Worm (Caenorhabditis elegans) whole organism, L2 larva: ENCODE data around the gene F36D4.6.

Experiments
- C34F6.9 ChIP-seq: fragments of 150-350 bp; optimal IDR thresholded peaks from 2 replicates; lab custom pipeline; 2014; ENCODE audit warnings: missing biosample characterization, missing genetic modification characterization
- F13H6.1 ChIP-seq: sonication (generic microtip); optimal IDR thresholded peaks from 2 replicates; lab custom pipeline; 2016; ENCODE audit warnings: missing genetic modification characterization, missing compliant biosample characterization
- R02D3.7 ChIP-seq: fragments of 150-350 bp; optimal IDR thresholded peaks from 2 replicates; lab custom pipeline; 2014; ENCODE audit warnings: missing biosample characterization, missing genetic modification characterization
- Y55F3AM.14 ChIP-seq: fragments of 200-800 bp; sonication (Bioruptor generic); optimal IDR thresholded peaks from 2 replicates; lab custom pipeline; 2018; ENCODE audit warnings: mild to moderate bottlenecking, missing genetic modification characterization, missing compliant biosample characterization
- ZK546.5 ChIP-seq: sonication (generic microtip); optimal IDR thresholded peaks from 2 replicates; lab custom pipeline; 2017; ENCODE audit warnings: missing biosample characterization, missing genetic modification characterization
- alr-1 ChIP-seq: fragments of 150-350 bp; optimal IDR thresholded peaks from 2 replicates; lab custom pipeline; 2014; ENCODE audit warnings: missing biosample characterization, missing genetic modification characterization
- aly-2 ChIP-seq: fragments of 150-350 bp; optimal IDR thresholded peaks from 2 replicates; lab custom pipeline; 2014; ENCODE audit warnings: missing biosample characterization, missing genetic modification characterization
- blmp-1 ChIP-seq: sonication (generic microtip); optimal IDR thresholded peaks from 2 replicates; lab custom pipeline; 2017; ENCODE audit warnings: missing genetic modification characterization, mild to moderate bottlenecking, missing compliant biosample characterization, antibody characterized with exemption, moderate library complexity; ENCODE audit not compliant: insufficient read depth
- ceh-16 ChIP-seq: fragments of 150-350 bp; optimal IDR thresholded peaks from 2 replicates; lab custom pipeline; 2014; ENCODE audit warnings: missing biosample characterization, missing genetic modification characterization
- crh-2 ChIP-seq: sonication (generic microtip); optimal IDR thresholded peaks from 2 replicates; lab custom pipeline; 2017; ENCODE audit warnings: missing biosample characterization, missing genetic modification characterization
- egl-27 ChIP-seq: sonication (generic microtip); optimal IDR thresholded peaks from 3 replicates; lab custom pipeline; 2017; ENCODE audit warnings: missing biosample characterization, missing genetic modification reagents, missing genetic modification characterization
- fos-1 ChIP-seq: fragments of 150-350 bp; optimal IDR thresholded peaks from 2 replicates; lab custom pipeline; 2014; ENCODE audit warnings: missing biosample characterization, missing genetic modification characterization
- gmeb-1 ChIP-seq: fragments of 150-350 bp; optimal IDR thresholded peaks from 2 replicates; lab custom pipeline; 2014; ENCODE audit warnings: missing biosample characterization, missing genetic modification characterization
- lin-39 ChIP-seq: fragments of 150-350 bp; optimal IDR thresholded peaks from 2 replicates; lab custom pipeline; 2014; ENCODE audit warnings: missing biosample characterization, missing genetic modification reagents, missing genetic modification characterization
- mbf-1 ChIP-seq: sonication (generic microtip); optimal IDR thresholded peaks from 2 replicates; lab custom pipeline; 2017; ENCODE audit warnings: missing biosample characterization, missing genetic modification characterization
- mdl-1 ChIP-seq, 2 experiments: fragments of 150-350 bp in 1 of 2; sonication (generic microtip) in 1 of 2; optimal IDR thresholded peaks; 2 replicates each; lab custom pipeline; 2017; ENCODE audit warnings: missing biosample characterization in 2 of 2, missing genetic modification characterization in 2 of 2
- nhr-10 ChIP-seq: sonication (generic microtip); optimal IDR thresholded peaks from 2 replicates; lab custom pipeline; 2017; ENCODE audit warnings: missing biosample characterization, missing genetic modification characterization
- nhr-11 ChIP-seq: fragments of 150-350 bp; optimal IDR thresholded peaks from 2 replicates; lab custom pipeline; 2014; ENCODE audit warnings: missing biosample characterization, missing genetic modification characterization
- nhr-12 ChIP-seq: fragments of 150-350 bp; optimal IDR thresholded peaks from 2 replicates; lab custom pipeline; 2014; ENCODE audit warnings: missing biosample characterization, missing genetic modification characterization
- nhr-129 ChIP-seq: fragments of 150-350 bp; optimal IDR thresholded peaks from 2 replicates; lab custom pipeline; 2014; ENCODE audit warnings: missing biosample characterization, missing genetic modification characterization
- nhr-21 ChIP-seq: fragments of 150-350 bp; optimal IDR thresholded peaks from 2 replicates; lab custom pipeline; 2014; ENCODE audit warnings: missing biosample characterization, missing genetic modification characterization
- nhr-23 ChIP-seq: fragments of 150-350 bp; optimal IDR thresholded peaks from 2 replicates; lab custom pipeline; 2014; ENCODE audit warnings: missing biosample characterization, missing genetic modification reagents, missing genetic modification characterization
- nhr-25 ChIP-seq: fragments of 150-350 bp; sonication (generic microtip); optimal IDR thresholded peaks from 3 replicates; lab custom pipeline; 2014; ENCODE audit warnings: missing biosample characterization, missing genetic modification characterization
- nhr-77 ChIP-seq: fragments of 150-350 bp; optimal IDR thresholded peaks from 2 replicates; lab custom pipeline; 2014; ENCODE audit warnings: missing biosample characterization, missing genetic modification characterization
- peb-1 ChIP-seq: fragments of 150-350 bp; optimal IDR thresholded peaks from 2 replicates; lab custom pipeline; 2014; ENCODE audit warnings: missing biosample characterization, missing genetic modification characterization
- skn-1 ChIP-seq: sonication (generic microtip); optimal IDR thresholded peaks from 2 replicates; lab custom pipeline; 2017; ENCODE audit warnings: missing biosample characterization, missing genetic modification characterization
- sma-3 ChIP-seq: sonication (generic microtip); optimal IDR thresholded peaks from 2 replicates; lab custom pipeline; 2016; ENCODE audit warnings: missing genetic modification reagents, missing genetic modification characterization, missing compliant biosample characterization
- sma-9 ChIP-seq, 2 experiments: fragments of 150-350 bp in 1 of 2; sonication (generic microtip) in 1 of 2; optimal IDR thresholded peaks; 2 replicates each; lab custom pipeline; 2014 to 2016; ENCODE audit warnings: missing genetic modification characterization in 2 of 2, mild to moderate bottlenecking in 1 of 2, missing biosample characterization in 1 of 2, missing compliant biosample characterization in 1 of 2, missing genetic modification reagents in 1 of 2, moderate library complexity in 1 of 2
- unc-39 ChIP-seq: fragments of 150-350 bp; optimal IDR thresholded peaks from 2 replicates; lab custom pipeline; 2014; ENCODE audit warnings: missing biosample characterization, missing genetic modification characterization
- unc-62 ChIP-seq: fragments of 150-350 bp; optimal IDR thresholded peaks from 2 replicates; lab custom pipeline; 2014; ENCODE audit warnings: missing biosample characterization, missing genetic modification reagents, missing genetic modification characterization
- zag-1 ChIP-seq: fragments of 150-350 bp; optimal IDR thresholded peaks from 2 replicates; lab custom pipeline; 2014; ENCODE audit warnings: missing biosample characterization, missing genetic modification characterization
- ztf-1 ChIP-seq: fragments of 200-800 bp; sonication (Bioruptor generic); conservative IDR thresholded peaks from 2 replicates; pipeline ENCODE4 v1.3.6; 2022; ENCODE audit warnings: missing genetic modification characterization, missing compliant biosample characterization
- ztf-4 ChIP-seq: fragments of 150-350 bp; optimal IDR thresholded peaks from 2 replicates; lab custom pipeline; 2014; ENCODE audit warnings: missing biosample characterization, missing genetic modification characterization

F36D4.6 gene

DNA sequence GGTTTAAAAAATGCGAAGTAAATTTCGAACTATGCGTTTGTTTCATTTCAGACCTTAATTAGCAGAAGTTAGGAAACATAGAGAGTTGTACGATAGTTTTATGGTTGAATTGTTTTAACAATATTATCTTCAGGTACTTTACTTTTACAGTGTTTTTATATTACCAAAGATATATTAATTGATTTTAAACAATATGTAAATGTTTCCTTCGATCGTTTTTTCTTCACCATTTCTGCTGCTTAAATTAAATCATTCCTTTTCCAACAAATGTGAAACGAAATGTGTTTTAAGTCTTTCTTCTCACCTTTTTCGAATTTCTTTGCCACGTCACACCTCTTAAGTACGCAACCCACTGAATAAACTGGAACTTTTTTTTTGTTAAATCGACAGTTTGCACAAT is 26.4 kb upstream of the F36D4.6 start:
- no peak for TF ChIP-seq F13H6.1 (tag; lab: Kevin White, UChicago)
- no peak for TF ChIP-seq ceh-16 (tag; lab: Kevin White, UChicago)
- no peak for TF ChIP-seq alr-1 (tag; lab: Kevin White, UChicago)
- TF ChIP-seq ztf-1, result no peak
- no peak for TF ChIP-seq peb-1 (tag; lab: Kevin White, UChicago)
- TF ChIP-seq skn-1, result no peak

DNA sequence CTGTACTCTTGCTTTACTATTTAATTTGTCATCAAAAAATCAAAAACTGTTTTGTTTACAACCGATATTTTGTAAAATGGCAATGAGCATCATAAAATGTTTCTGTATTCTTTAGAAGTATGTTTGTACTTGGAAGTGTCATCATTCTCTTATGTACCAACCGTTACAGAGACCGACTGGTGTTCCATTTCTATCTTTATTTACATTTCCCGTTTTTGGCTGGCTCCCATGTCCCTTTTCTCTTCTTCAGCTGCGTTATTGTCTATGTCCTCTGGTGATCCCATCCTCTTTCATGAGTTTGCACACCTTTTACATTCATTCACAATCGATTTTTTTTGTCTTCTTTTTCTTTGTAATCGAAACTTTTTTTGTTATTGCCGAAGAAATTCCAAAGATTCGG is 24.5 kb upstream of the F36D4.6 start:
- TF ChIP-seq ZK546.5 (tag; lab: Kevin White, UChicago) (no peak), lin-39 (no peak), nhr-77 (tag; lab: Kevin White, UChicago) (no peak), skn-1 (no peak), aly-2 (no peak), zag-1 (tag; lab: Kevin White, UChicago) (no peak), nhr-12 (no peak), nhr-11 (tag; lab: Kevin White, UChicago) (no peak), nhr-129 (tag; lab: Kevin White, UChicago) (no peak), fos-1 (tag; lab: Kevin White, UChicago) (no peak), nhr-21 (tag; lab: Kevin White, UChicago) (no peak)

DNA sequence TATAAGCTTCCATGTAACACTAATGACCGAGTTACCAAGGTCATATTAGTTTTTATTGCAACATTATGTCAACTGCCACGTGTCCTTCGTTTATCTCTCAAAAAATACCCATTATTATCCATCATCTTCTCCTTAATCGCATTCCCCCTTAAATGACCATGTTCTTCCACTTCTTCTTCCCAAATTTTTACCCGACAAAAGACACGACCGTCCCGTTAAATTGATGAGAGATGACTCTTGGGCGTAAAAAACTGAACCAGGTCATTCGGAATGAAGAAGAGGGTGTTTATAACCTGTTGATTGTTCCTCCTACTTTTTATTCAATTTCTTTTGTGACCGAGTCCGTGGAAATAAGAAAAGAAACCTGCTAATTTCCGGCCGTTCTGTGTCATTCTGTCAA is 17.6 kb upstream of the F36D4.6 start:
- no peak for TF ChIP-seq unc-62 (GFP tag; lab: Kevin White, UChicago)
- peak; percentile 2 for TF ChIP-seq nhr-25

DNA sequence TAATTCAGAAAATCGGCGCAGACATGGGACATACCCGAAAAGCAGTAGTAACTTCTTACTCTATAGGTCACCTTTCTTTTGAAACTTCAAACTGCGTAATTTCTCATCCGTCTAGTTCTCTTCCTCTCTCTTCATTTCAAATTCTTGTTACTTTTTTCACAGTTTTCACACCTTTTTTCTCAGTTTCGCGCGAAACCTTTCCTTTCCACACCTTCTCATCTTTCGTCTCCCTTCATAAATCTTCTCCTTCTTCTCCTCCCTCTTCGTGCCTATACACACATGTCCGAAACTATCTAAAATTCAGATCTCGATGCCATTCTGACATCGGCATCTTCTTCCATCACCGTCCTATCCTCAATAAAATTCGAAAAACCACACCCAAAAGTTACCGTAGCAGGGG is 16.8 kb upstream of the F36D4.6 start, which contains the start of gene wdr-62:
Gene wdr-62 (plus strand): TSS at position 301 of the 400 bp plus-strand sequence.
- TF ChIP-seq nhr-25 (peak; percentile 4), sma-3 (GFP tag; lab: Kevin White, UChicago) (no peak)
- TF ChIP-seq, all 48 proteins: peak for 1

DNA sequence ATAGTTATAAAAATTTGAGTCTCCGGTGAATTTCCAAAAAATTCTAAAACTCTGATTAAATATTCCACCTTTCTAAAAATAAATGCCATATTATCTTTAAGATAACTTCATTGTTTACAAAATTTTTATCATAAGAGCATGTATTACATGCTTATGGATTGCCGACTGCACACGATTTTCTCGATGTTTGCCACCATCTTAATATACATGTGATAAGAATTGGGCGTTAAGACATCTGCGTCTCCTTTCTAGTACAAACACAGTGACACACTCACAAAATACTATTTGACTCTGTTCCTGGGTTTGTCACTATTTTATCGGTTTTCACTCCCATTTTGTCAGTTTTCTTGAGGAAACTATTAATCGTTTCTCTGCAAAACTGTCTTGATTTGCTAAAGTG is 16.1 kb upstream of the F36D4.6 start:
- TF ChIP-seq zag-1 (tag; lab: Kevin White, UChicago) (no peak), crh-2 (tag; lab: Kevin White, UChicago) (peak; percentile 49), nhr-10 (tag; lab: Kevin White, UChicago) (no peak), mdl-1 (tag; optimal IDR thresholded peaks at IDR 0.05; lab: Kevin White, UChicago) (no peak), sma-9 (GFP tag; optimal IDR thresholded peaks at IDR 0.05; lab: Kevin White, UChicago) (peak; percentile 67), sma-9 (tag; optimal IDR thresholded peaks at IDR 0.05; lab: Kevin White, UChicago) (no peak), ZK546.5 (tag; lab: Kevin White, UChicago) (no peak), gmeb-1 (peak; percentile 35), lin-39 (no peak), fos-1 (tag; lab: Kevin White, UChicago) (peak; percentile 92), alr-1 (tag; lab: Kevin White, UChicago) (no peak), nhr-12 (no peak), nhr-11 (tag; lab: Kevin White, UChicago) (no peak), C34F6.9 (tag; lab: Kevin White, UChicago) (no peak), nhr-23 (tag; lab: Kevin White, UChicago) (no peak), nhr-129 (tag; lab: Kevin White, UChicago) (no peak), egl-27 (no peak), Y55F3AM.14 (no peak), mbf-1 (no peak), unc-39 (tag; lab: Kevin White, UChicago) (no peak), F13H6.1 (tag; lab: Kevin White, UChicago) (peak; percentile 46), ztf-4 (tag; lab: Kevin White, UChicago) (no peak), R02D3.7 (tag; lab: Kevin White, UChicago) (no peak), peb-1 (tag; lab: Kevin White, UChicago) (no peak), skn-1 (peak; percentile 8), nhr-25 (no peak), aly-2 (no peak), nhr-21 (tag; lab: Kevin White, UChicago) (no peak), blmp-1 (tag; lab: Kevin White, UChicago) (no peak), ceh-16 (tag; lab: Kevin White, UChicago) (no peak), nhr-77 (tag; lab: Kevin White, UChicago) (no peak)
